Worm (Caenorhabditis elegans) whole organism, L4/young adult: ENCODE results near the gene nhr-11.

Experiments used
- W03F9.2 ChIP-seq: fragments of 150-350 bp; optimal IDR thresholded peaks from 2 replicates; lab custom pipeline; 2014; ENCODE audit warnings: missing biosample characterization, missing genetic modification characterization
- dao-5 ChIP-seq: sonication (generic microtip); optimal IDR thresholded peaks from 2 replicates; lab custom pipeline; 2016; ENCODE audit warnings: missing genotype, missing genetic modification characterization, moderate library complexity, missing compliant biosample characterization
- him-1 ChIP-seq: sonication (generic microtip); optimal IDR thresholded peaks from 2 replicates; lab custom pipeline; 2016; ENCODE audit warnings: missing genotype, missing genetic modification reagents, missing genetic modification characterization, missing compliant biosample characterization

Gene nhr-11

DNA sequence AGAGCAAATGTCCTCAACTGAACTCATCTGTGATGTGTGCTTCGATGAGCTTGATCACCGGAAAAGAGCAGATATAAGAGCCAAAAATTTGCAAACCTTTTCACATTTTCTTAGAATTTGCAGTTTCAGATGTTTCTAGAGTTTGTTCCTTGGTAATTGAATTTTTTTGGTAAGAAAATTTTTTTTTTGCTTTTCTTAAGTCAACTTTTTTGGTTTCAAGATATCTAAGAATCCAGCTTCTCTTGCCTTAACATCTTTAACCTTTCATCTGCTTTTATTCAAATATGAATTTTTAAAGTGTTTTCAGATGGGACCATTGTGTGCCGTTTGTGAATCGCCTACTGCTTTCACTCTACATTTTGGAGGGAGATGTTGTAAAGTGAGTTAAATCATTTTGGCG lies at the start of gene nhr-11:
TSS of gene nhr-11 (plus strand) at position 301 of the 400 bp plus-strand sequence.
- TF ChIP-seq him-1 (tag; lab: Kevin White, UChicago): no peak
- no peak for TF ChIP-seq W03F9.2 (tag; lab: Kevin White, UChicago)
- TF ChIP-seq dao-5 (tag; lab: Kevin White, UChicago): no peak

DNA sequence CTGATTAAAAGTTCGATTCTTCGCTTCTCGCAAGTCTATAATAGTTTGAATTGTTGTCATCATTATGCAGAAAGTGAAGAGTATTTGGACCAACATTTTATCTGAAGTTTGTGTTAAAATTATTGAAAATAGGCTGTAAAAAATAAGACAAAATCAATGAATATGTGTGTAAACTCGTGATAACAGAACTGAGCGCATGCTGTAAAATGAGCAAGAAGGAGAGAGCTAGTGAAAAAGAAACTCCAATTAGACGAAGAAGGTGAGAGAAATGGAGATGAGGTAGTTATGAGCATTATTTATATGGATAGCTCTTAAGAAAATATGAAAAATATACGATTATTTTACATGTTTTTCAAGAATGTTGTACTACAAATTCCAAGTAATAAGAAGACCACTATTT lies 49.0 kb upstream of the nhr-11 start, which contains the start of gene C53D6.4:
TSS of gene C53D6.4 (minus strand) at position 101 of the 400 bp plus-strand sequence.
- TF ChIP-seq W03F9.2 (tag; lab: Kevin White, UChicago) (no peak), dao-5 (tag; lab: Kevin White, UChicago) (no peak), him-1 (tag; lab: Kevin White, UChicago) (no peak)

DNA sequence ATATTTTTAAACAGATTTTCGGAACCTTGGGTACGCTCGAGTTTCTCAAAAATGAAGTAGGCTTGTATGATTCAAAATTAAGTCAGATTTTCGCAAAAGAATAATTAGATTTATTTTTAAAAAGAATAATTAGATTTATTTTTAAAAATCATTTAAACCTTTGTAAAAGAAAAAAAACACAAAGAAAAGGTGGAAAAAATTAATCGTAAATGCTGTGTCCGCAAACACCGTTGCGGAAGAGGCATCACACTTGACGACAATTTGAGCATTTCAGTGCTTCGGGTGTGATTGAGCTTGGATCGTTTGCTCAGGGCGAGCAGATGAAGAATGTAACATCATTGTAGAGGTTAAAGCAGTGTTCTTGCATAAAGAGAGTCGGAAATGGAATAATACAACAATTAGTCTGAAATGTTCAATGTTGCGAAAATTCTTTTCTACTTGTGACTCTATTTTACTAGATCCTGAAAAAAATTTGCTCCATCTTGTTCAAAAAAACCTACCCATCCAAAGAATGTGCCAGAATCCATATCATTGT lies 48.5 kb upstream of the nhr-11 start:
- no peak for TF ChIP-seq W03F9.2 (tag; lab: Kevin White, UChicago)
- no peak for TF ChIP-seq dao-5 (tag; lab: Kevin White, UChicago)

DNA sequence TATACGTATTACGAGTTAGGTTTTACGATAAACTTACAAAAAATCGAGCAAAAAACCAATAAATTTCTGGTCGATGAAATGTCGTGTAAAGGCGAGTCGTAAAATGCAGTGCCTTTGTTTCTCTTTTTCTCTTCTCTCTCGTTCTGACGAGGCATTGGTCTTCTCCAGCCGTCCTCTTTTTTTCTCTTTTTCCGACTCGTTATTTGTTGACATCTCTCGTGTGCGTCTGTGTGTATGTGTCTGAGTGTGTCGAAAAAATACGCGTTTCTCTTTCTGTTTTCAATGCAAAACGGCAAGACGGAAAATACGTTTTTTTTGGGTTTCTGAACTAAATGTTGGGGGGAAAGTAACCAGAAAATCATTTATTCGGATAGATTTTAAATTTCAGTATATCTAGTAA lies 37.3 kb upstream of the nhr-11 start, which contains the start of gene C53D6.6:
TSS of gene C53D6.6 (minus strand) at position 118 of the 400 bp plus-strand sequence.
- no peak for TF ChIP-seq W03F9.2 (tag; lab: Kevin White, UChicago)
- no peak for TF ChIP-seq dao-5 (tag; lab: Kevin White, UChicago)
- TF ChIP-seq him-1 (tag; lab: Kevin White, UChicago): no peak

DNA sequence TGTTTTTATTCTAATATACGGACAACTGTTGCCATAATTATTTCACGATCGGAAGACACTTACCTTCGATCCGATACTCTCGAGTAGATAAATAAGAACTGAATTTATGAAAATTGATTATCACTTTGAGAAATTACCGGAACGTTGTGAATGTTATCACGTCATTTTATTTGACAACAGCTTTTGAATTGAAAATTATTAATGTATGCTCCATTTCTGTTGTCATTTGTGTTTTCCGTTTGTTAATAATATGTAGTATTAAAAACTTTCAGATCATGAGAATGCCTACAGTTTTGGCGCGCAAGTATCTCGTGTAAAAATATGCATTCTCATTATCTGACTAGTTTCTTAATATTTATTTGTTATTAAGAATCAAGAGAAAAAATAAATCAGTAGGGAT lies 35.5 kb upstream of the nhr-11 start, which contains the start of gene C53D6.10:
TSS of gene C53D6.10 (minus strand) at position 101 of the 400 bp plus-strand sequence.
- TF ChIP-seq W03F9.2 (tag; lab: Kevin White, UChicago) (no peak), dao-5 (tag; lab: Kevin White, UChicago) (no peak), him-1 (tag; lab: Kevin White, UChicago) (no peak)

DNA sequence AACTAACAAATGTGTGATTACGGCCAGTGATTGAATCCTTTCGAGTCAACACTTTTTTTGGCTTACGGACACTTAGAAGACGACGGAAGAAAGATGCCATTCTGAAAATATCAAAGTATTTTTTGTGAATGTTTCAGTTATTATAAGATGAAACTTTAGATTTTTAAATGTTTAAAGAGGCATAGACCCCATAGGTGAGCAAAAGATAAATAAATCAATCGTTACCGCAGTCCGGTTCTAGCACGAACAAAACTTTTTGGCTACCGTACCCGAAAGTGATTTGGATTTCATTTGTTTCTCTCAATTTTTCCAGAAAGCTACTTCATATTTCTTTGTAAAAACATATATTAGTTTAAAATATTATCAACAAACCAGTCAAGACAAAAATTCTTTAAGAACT lies 32.7 kb upstream of the nhr-11 start, which contains the start of gene C53D6.7:
TSS of gene C53D6.7 (minus strand) at position 101 of the 400 bp plus-strand sequence.
- TF ChIP-seq W03F9.2 (tag; lab: Kevin White, UChicago) (no peak), dao-5 (tag; lab: Kevin White, UChicago) (no peak), him-1 (tag; lab: Kevin White, UChicago) (no peak)

DNA sequence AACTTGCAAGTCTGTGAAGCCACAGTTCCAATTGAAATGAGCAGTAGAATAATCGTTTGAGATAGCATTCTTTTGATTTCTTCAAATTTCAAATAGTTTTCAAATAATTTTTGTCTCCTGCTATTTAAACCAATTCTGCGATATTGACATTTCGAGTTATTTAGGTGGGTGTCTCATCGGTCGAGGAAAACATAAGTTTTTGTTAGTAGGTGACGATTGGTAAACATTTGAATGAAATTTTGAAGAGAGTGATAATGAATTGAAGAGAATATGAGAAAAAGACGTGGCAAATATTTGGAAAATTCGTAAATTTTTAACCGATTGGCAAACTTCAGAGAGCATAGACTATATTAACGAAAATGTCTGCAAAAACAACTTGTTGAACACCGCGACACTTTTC lies 29.4 kb upstream of the nhr-11 start, which contains the start of gene Y73F4A.3:
TSS of gene Y73F4A.3 (minus strand) at position 101 of the 400 bp plus-strand sequence.
- TF ChIP-seq dao-5 (tag; lab: Kevin White, UChicago) (no peak), him-1 (tag; lab: Kevin White, UChicago) (no peak), W03F9.2 (tag; lab: Kevin White, UChicago) (no peak)

DNA sequence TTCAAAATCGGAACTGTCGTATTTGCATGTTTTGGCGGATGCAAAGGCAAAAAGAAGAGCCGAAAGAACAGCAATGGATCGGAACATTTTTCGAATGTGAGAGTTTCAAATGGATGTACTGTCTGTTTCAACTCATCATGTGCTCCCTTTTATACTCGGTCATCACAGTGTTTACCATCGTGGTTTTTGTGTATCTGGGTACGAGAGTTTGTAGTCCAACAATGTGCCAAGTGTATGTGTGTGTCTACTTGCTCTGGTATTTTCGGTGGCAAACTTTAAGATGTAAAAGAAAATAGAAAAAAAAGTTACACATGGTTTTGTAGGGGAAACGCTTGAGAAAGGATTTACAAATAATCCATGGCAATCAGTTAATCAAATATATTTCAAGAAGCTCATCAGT lies 26.6 kb upstream of the nhr-11 start, which contains the start of gene Y73F4A.2:
TSS of gene Y73F4A.2 (minus strand) at position 124 of the 400 bp plus-strand sequence.
- TF ChIP-seq W03F9.2 (tag; lab: Kevin White, UChicago) (no peak), him-1 (tag; lab: Kevin White, UChicago) (no peak), dao-5 (tag; lab: Kevin White, UChicago) (no peak)

DNA sequence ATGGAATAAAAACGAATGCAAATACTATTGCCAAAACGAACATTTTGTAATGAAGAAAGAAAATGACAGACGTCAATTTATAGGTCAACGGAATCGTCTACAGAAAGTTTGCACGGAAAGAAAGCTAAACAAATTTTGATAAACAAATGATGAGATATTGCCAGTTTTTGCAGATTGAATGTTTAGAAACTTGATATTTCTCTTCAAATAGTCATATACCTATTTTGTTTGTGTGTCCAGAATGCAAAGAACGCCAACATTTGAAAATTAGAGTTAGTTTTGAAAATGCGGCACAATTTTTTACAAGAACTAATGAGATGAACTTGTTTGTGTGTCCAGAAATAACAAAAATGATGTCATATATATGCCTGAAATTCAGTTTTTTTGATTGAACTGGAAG lies 24.6 kb upstream of the nhr-11 start, which contains the start of gene Y73F4A.1:
TSS of gene Y73F4A.1 (minus strand) at position 101 of the 400 bp plus-strand sequence.
- no peak for TF ChIP-seq dao-5 (tag; lab: Kevin White, UChicago)
- TF ChIP-seq him-1 (tag; lab: Kevin White, UChicago): no peak
- TF ChIP-seq W03F9.2 (tag; lab: Kevin White, UChicago): no peak

DNA sequence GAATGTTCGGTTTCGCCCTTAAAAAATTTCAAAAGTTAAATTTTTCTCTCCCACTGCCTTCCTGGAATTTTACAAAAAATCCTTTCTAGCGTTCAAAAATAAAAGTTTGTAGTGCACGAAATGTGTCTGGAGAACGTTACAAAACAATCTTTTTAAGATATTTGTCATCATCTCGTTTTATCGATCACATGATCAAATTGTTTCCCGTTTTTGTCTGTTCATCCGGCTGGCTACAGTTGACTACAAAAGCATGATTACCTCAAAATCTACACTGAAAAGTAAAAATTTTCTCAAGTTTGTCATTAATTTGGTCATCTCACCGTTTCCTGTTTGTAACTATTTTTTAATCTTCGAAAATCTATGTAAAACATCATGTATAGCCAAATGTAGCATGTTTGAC lies 18.8 kb upstream of the nhr-11 start:
- TF ChIP-seq W03F9.2 (tag; lab: Kevin White, UChicago) (no peak), him-1 (tag; lab: Kevin White, UChicago) (no peak), dao-5 (tag; lab: Kevin White, UChicago) (no peak)

DNA sequence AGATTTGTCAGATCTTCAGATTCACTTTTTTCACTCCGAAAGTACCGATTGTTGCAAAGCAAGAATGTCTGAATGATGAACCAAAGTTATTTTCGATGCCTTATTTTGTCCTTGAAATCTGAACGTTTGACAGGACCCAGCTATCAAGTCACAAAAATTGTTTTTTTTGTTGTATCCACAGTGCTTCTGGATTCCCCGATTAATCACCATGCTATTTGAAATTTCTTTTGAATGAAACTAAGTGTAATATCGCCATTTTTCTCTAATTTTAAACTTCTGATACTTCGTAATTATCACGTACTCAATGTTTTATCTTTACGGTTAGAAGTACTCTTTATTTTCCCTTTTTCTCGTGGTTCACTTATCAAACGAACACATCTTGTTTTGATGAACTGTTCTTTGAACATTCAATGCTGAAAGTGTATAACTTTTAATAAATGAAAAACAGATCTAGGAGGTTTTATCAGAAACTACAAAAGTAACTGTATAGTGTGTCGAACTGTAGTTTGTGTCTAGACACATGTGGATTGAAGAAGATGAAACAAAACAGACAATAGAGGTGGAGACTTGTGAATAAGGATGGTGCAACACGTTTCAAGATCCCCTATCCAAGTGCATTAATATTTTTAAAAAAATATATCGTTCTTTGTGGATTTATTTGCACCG lies 18.2 kb upstream of the nhr-11 start:
- TF ChIP-seq dao-5 (tag; lab: Kevin White, UChicago) (no peak), him-1 (tag; lab: Kevin White, UChicago) (no peak), W03F9.2 (tag; lab: Kevin White, UChicago) (no peak)

DNA sequence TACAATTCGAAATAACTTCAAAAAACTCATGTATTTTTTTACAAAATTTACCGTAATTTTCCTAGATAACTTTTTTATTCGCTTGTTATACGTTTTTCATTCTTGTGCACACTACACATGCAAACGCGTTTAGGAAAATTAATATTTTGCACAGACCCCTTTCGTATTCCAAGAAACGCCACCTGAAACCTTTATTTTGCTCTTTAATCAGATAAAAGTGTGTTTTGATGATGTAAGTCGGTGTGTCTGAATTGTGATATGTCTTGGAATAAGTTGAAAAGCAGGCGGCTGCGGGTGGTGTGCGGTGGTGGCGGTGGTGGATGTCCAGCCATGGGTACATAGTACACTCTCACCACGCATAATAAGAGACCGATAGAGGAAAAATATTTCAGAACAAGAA lies 16.4 kb upstream of the nhr-11 start:
- no peak for TF ChIP-seq him-1 (tag; lab: Kevin White, UChicago)
- TF ChIP-seq dao-5 (tag; lab: Kevin White, UChicago): no peak
- no peak for TF ChIP-seq W03F9.2 (tag; lab: Kevin White, UChicago)

DNA sequence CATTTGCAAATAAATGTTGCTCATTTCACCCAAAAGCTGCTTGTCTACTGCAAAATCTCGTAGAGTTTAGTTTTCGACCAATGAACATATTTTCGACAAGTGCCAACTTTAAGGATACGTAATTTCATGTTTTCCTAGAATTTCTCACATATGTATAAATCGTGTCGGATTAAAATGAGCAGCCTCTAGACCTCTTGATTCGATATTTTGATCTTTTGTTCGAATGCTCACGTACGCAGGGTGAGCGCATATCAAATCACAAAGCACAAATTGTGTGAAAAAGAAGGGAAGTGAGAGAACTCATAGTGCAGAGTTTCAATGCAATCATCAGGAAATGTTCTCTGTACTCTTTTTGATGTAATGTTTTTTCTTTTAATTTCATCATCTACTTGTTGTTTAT lies 6.3 kb upstream of the nhr-11 start:
- TF ChIP-seq W03F9.2 (tag; lab: Kevin White, UChicago): no peak
- TF ChIP-seq dao-5 (tag; lab: Kevin White, UChicago): no peak
- no peak for TF ChIP-seq him-1 (tag; lab: Kevin White, UChicago)
